Worm (Caenorhabditis elegans): ENCODE data around the gene dod-24.

- TF ChIP-seq him-1 (tag; optimal IDR thresholded peaks at IDR 0.05), result no peak
- peak; percentile 28 for TF ChIP-seq W03F9.2 (tag; optimal IDR thresholded peaks at IDR 0.05)
Observed at ce11 chrIV:12936221-12936776, 4.9 kb downstream of the dod-24 start, which contains the start of the genes cld-1 and dod-21.
